Worm (Caenorhabditis elegans) whole organism, L4 larva: ENCODE results near the gene T28C6.10.

Experiments
- T26A8.4 ChIP-seq: fragments of 200-800 bp; sonication (Bioruptor generic); IDR thresholded peaks from 2 replicates; pipeline ENCODE4 v1.3.6; 2022; ENCODE audit warnings: missing genetic modification characterization, missing compliant biosample characterization
- ceh-20 ChIP-seq: fragments of 200-800 bp; sonication (Bioruptor generic); IDR thresholded peaks from 2 replicates; pipeline ENCODE4 v1.3.6; 2022; ENCODE audit warnings: missing genetic modification reagents, missing genetic modification characterization, missing compliant biosample characterization
- hmg-1.1 ChIP-seq: fragments of 200-800 bp; sonication (Bioruptor generic); IDR thresholded peaks from 2 replicates; pipeline ENCODE4 v1.3.6; 2022; ENCODE audit warnings: missing genetic modification reagents, missing genetic modification characterization, missing compliant biosample characterization
- lin-13 ChIP-seq: fragments of 150-350 bp; optimal IDR thresholded peaks from 2 replicates; lab custom pipeline; 2014; ENCODE audit warnings: missing biosample characterization, missing genetic modification reagents, missing genetic modification characterization
- lin-39 ChIP-seq: fragments of 150-350 bp; optimal IDR thresholded peaks from 2 replicates; lab custom pipeline; 2014; ENCODE audit warnings: missing biosample characterization, missing genetic modification reagents, missing genetic modification characterization
- mdt-29 ChIP-seq: fragments of 200-800 bp; sonication (Bioruptor generic); IDR thresholded peaks from 2 replicates; pipeline ENCODE4 v1.3.6; 2022; ENCODE audit warnings: missing genetic modification reagents, missing genetic modification characterization, missing compliant biosample characterization
- nhr-25 ChIP-seq: sonication (generic microtip); optimal IDR thresholded peaks from 2 replicates; lab custom pipeline; 2017; ENCODE audit warnings: missing genetic modification characterization, mild to moderate bottlenecking, missing compliant biosample characterization, antibody characterized with exemption, moderate library complexity, borderline replicate concordance; ENCODE audit not compliant: insufficient read depth
- nhr-77 ChIP-seq: fragments of 150-350 bp; optimal IDR thresholded peaks from 2 replicates; lab custom pipeline; 2014; ENCODE audit warnings: missing biosample characterization, missing genetic modification characterization
- set-16 ChIP-seq: fragments of 200-800 bp; sonication (Bioruptor generic); IDR thresholded peaks from 2 replicates; pipeline ENCODE4 v1.3.6; 2022; ENCODE audit warnings: missing genetic modification reagents, missing genetic modification characterization, missing compliant biosample characterization
- tag-97 ChIP-seq: fragments of 200-800 bp; sonication (Bioruptor generic); IDR thresholded peaks from 2 replicates; pipeline ENCODE4 v1.3.6; 2022; ENCODE audit warnings: missing genetic modification characterization, missing compliant biosample characterization
- zag-1 ChIP-seq: fragments of 150-350 bp; optimal IDR thresholded peaks from 2 replicates; lab custom pipeline; 2014; ENCODE audit warnings: missing biosample characterization, missing genetic modification characterization

DNA sequence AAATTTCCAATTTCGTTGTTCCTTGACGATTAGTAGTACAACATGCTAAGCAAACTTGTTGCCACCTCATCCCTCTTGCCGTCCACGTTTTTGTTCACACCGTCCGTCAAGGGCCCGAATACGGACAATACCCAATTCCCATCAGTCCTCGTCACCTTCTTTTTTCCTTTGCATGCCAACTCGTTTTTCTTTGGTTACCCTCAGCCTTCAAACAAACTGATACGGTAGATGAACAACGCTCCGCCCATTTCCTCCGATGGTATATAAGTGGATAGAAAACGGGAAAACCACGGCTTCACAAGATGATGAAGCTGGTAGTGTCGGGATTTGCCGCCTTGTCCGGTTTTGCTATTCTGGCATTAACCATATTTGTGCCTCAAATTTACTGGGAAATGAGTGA, 30.2 kb downstream of the T28C6.10 start, which contains the start of gene col-118:
- TF ChIP-seq lin-39 (no peak), hmg-1.1 (GFP tag; lab: Robert Waterston, UW) (no peak), lin-13 (no peak), tag-97 (GFP tag; lab: Robert Waterston, UW) (no peak), zag-1 (tag; lab: Kevin White, UChicago) (no peak), ceh-20 (GFP tag; lab: Robert Waterston, UW) (no peak), T26A8.4 (GFP tag; lab: Robert Waterston, UW) (no peak; the same call in 1 of the 2 replicates), set-16 (GFP tag; lab: Robert Waterston, UW) (no peak), nhr-25 (tag; lab: Kevin White, UChicago) (no peak), mdt-29 (GFP tag; lab: Robert Waterston, UW) (no peak), nhr-77 (tag; lab: Kevin White, UChicago) (no peak)
